Worm (Caenorhabditis elegans): ENCODE data around the gene F35F11.2.
A peak's percentile ranks its signal among the peaks of the same experiment; 100 is the strongest.

F35F11.2 gene

ce11 chrIV:4025923-4026322, 14.2 kb upstream of the F35F11.2 start:
- TF ChIP-seq fkh-4 (tag; optimal IDR thresholded peaks at IDR 0.05; ENCODE audit: borderline replicate concordance) (no peak), nhr-85 (tag) (peak; percentile 86), skn-1 (tag; optimal IDR thresholded peaks at IDR 0.05) (peak; percentile 66), nhr-84 (tag; optimal IDR thresholded peaks at IDR 0.05) (no peak), xbp-1 (tag; optimal IDR thresholded peaks at IDR 0.05) (peak; percentile 14), irx-1 (tag; optimal IDR thresholded peaks at IDR 0.05) (peak; percentile 20), efl-1 (optimal IDR thresholded peaks at IDR 0.05) (peak; percentile 1 to 14), efl-1 (GFP tag; optimal IDR thresholded peaks at IDR 0.05 in 1 of 2) (peak; percentile 25 to 91), sox-4 (tag; optimal IDR thresholded peaks at IDR 0.05) (no peak), aha-1 (tag; optimal IDR thresholded peaks at IDR 0.05) (peak; percentile 99), ces-1 (GFP tag; optimal IDR thresholded peaks at IDR 0.05) (no peak), swsn-7 (tag; optimal IDR thresholded peaks at IDR 0.05) (peak; percentile 44), nhr-77 (tag; optimal IDR thresholded peaks at IDR 0.05) (no peak), tlp-1 (tag; optimal IDR thresholded peaks at IDR 0.05) (no peak), grh-1 (GFP tag; IDR thresholded peaks at IDR 0.05) (0 out of 2 replicates have a peak, but pooled peaks have one; percentile 35), elt-2 (tag; optimal IDR thresholded peaks at IDR 0.05) (no peak), ets-5 (GFP tag; IDR thresholded peaks at IDR 0.05) (no peak), unc-30 (tag; optimal IDR thresholded peaks at IDR 0.05) (no peak), hpl-2 (GFP tag; optimal IDR thresholded peaks at IDR 0.05) (no peak), lin-39 (tag; optimal IDR thresholded peaks at IDR 0.05) (no peak), isw-1 (GFP tag; IDR thresholded peaks at IDR 0.05) (no peak), alr-1 (tag; optimal IDR thresholded peaks at IDR 0.05; ENCODE audit: borderline replicate concordance) (no peak), egl-13 (tag; optimal IDR thresholded peaks at IDR 0.05) (no peak), pag-3 (tag; optimal IDR thresholded peaks at IDR 0.05; ENCODE audit: borderline replicate concordance, insufficient read depth) (no peak), snpc-4 (tag; optimal IDR thresholded peaks at IDR 0.05) (peak; percentile 43), vab-15 (tag; optimal IDR thresholded peaks at IDR 0.05) (no peak), C34B4.2 (tag; optimal IDR thresholded peaks at IDR 0.05) (no peak), ceh-63 (GFP tag; optimal IDR thresholded peaks at IDR 0.05) (no peak), efl-3 (GFP tag; optimal IDR thresholded peaks at IDR 0.05) (no peak), fkh-8 (tag; optimal IDR thresholded peaks at IDR 0.05) (peak; percentile 73), aly-2 (tag; optimal IDR thresholded peaks at IDR 0.05) (no peak), nhr-237 (tag; optimal IDR thresholded peaks at IDR 0.05) (no peak), elt-3 (tag; optimal IDR thresholded peaks at IDR 0.05) (no peak), dpl-1 (GFP tag; optimal IDR thresholded peaks at IDR 0.05) (peak in 2 of 3 experiments; percentile 15 to 19), nhr-20 (tag; optimal IDR thresholded peaks at IDR 0.05) (peak; percentile 68), pqm-1 (tag; optimal IDR thresholded peaks at IDR 0.05) (no peak), ceh-8 (GFP tag; optimal IDR thresholded peaks at IDR 0.05) (no peak), ztf-11 (tag; optimal IDR thresholded peaks at IDR 0.05) (no peak), rnt-1 (tag; optimal IDR thresholded peaks at IDR 0.05) (peak; percentile 65), dsc-1 (tag; optimal IDR thresholded peaks at IDR 0.05) (peak; percentile 30), mdl-1 (tag; optimal IDR thresholded peaks at IDR 0.05) (peak; percentile 53 to 94), F16B12.6 (tag; optimal IDR thresholded peaks at IDR 0.05) (no peak), jun-1 (tag; optimal IDR thresholded peaks at IDR 0.05) (no peak), ztf-4 (tag; optimal IDR thresholded peaks at IDR 0.05) (peak; percentile 53), nhr-11 (tag; optimal IDR thresholded peaks at IDR 0.05) (no peak), C04F5.9 (tag; optimal IDR thresholded peaks at IDR 0.05) (no peak), mep-1 (tag; optimal IDR thresholded peaks at IDR 0.05) (peak; percentile 65), fos-1 (tag; optimal IDR thresholded peaks at IDR 0.05) (no peak), ceh-90 (tag; optimal IDR thresholded peaks at IDR 0.05) (no peak), ama-1 (optimal IDR thresholded peaks at IDR 0.05) (no peak), nhr-12 (tag; optimal IDR thresholded peaks at IDR 0.05) (no peak), lin-13 (GFP tag; optimal IDR thresholded peaks at IDR 0.05) (peak; percentile 66), nhr-76 (tag; optimal IDR thresholded peaks at IDR 0.05) (no peak), ceh-82 (tag; optimal IDR thresholded peaks at IDR 0.05) (peak in 1 of 3 experiments; percentile 38), egl-27 (tag; optimal IDR thresholded peaks at IDR 0.05) (no peak)
